Fruit fly (Drosophila melanogaster): ENCODE results near the gene Recs1.
A peak's percentile ranks its signal among the peaks of the same experiment; 100 is the strongest.

The Recs1 gene

dm6 chr3R:14112066-14112465 is 41.6 kb downstream of the Recs1 start, which contains the start of gene CG14357:
TSS of gene CG14357 (minus strand) at chr3R:14112166.
- no peak for TF ChIP-seq CG4854 (GFP tag; optimal IDR thresholded peaks at IDR 0.05)
- TF ChIP-seq stwl (tag; optimal IDR thresholded peaks at IDR 0.05) = peak; percentile 17

- no peak for TF ChIP-seq dm (GFP tag; optimal IDR thresholded peaks at IDR 0.05)
- TF ChIP-seq pan (optimal IDR thresholded peaks at IDR 0.05) = no peak
- TF ChIP-seq pan (GFP tag; optimal IDR thresholded peaks at IDR 0.05 in 1 of 2, IDR thresholded peaks at IDR 0.05 in 1 of 2) = no peak
- TF ChIP-seq CG9609 (GFP tag; optimal IDR thresholded peaks at IDR 0.05) = no peak
- TF ChIP-seq H15 (GFP tag; IDR thresholded peaks at IDR 0.05) = no peak
- TF ChIP-seq CG33213 (GFP tag; optimal IDR thresholded peaks at IDR 0.05) = no peak
- TF ChIP-seq Camta (GFP tag; optimal IDR thresholded peaks at IDR 0.05) = no peak
- TF ChIP-seq CG16779 (GFP tag; IDR thresholded peaks at IDR 0.05) = no peak
- TF ChIP-seq jing (GFP tag; optimal IDR thresholded peaks at IDR 0.05) = no peak
- no peak for TF ChIP-seq dysf (GFP tag; IDR thresholded peaks at IDR 0.05)
- no peak for TF ChIP-seq gem (tag; optimal IDR thresholded peaks at IDR 0.05)
- TF ChIP-seq Gug (GFP tag; IDR thresholded peaks at IDR 0.05) = no peak
- no peak for TF ChIP-seq esg (GFP tag; conservative IDR thresholded peaks at IDR 0.05)
- TF ChIP-seq sd (tag; optimal IDR thresholded peaks at IDR 0.05) = no peak
- no peak for TF ChIP-seq CG12659 (GFP tag; optimal IDR thresholded peaks at IDR 0.05)
These were observed 44.5 kb downstream of the Recs1 start, which contains the start of gene Or88a for dm6 chr3R:14109145-14109544. TSS of gene Or88a (plus strand) at chr3R:14109445.

dm6 chr3R:14108158-14108921 is 45.3 kb downstream of the Recs1 start, which contains the start of gene CG12402:
TSS of gene CG12402 (minus strand) at chr3R:14108321.
- TF ChIP-seq Adf1 (GFP tag; IDR thresholded peaks at IDR 0.05) = peak; percentile 27
- TF ChIP-seq Atf3 (GFP tag; optimal IDR thresholded peaks at IDR 0.05) = peak; percentile 19
- TF ChIP-seq ase (GFP tag; IDR thresholded peaks at IDR 0.05) = peak; percentile 85; the same call in 2 of the 3 replicates
- peak; percentile 69 for TF ChIP-seq Dek (tag; optimal IDR thresholded peaks at IDR 0.05)
- peak; percentile 70; the same call in 3 of the 4 replicates for TF ChIP-seq Gug (GFP tag; IDR thresholded peaks at IDR 0.05)
- peak; percentile 29; the same call in 1 of the 2 replicates for TF ChIP-seq CG4404 (GFP tag; IDR thresholded peaks at IDR 0.05)
- peak; percentile 47 for TF ChIP-seq Lhr (GFP tag; optimal IDR thresholded peaks at IDR 0.05)
- TF ChIP-seq Sry-δ (GFP tag; optimal IDR thresholded peaks at IDR 0.05) = peak; percentile 3
- peak; percentile 88 for TF ChIP-seq Elba2 (GFP tag; optimal IDR thresholded peaks at IDR 0.05)
- TF ChIP-seq mld (GFP tag; IDR thresholded peaks at IDR 0.05; ENCODE audit: partially characterized antibody) = no peak
- TF ChIP-seq Kr (GFP tag; optimal IDR thresholded peaks at IDR 0.05) = peak; percentile 60
- no peak for TF ChIP-seq Dip2 (GFP tag; IDR thresholded peaks at IDR 0.05)
- TF ChIP-seq CG10979 (tag; optimal IDR thresholded peaks at IDR 0.05) = peak; percentile 83
- TF ChIP-seq CG14965 (GFP tag; optimal IDR thresholded peaks at IDR 0.05; ENCODE audit: borderline replicate concordance) = no peak
- TF ChIP-seq CG10654 (GFP tag; optimal IDR thresholded peaks at IDR 0.05) = peak; percentile 85
- TF ChIP-seq CG8281 (tag; optimal IDR thresholded peaks at IDR 0.05) = peak; percentile 67
- TF ChIP-seq TFAM (GFP tag; optimal IDR thresholded peaks at IDR 0.05) = peak; percentile 60
- TF ChIP-seq CG9609 (GFP tag; optimal IDR thresholded peaks at IDR 0.05) = no peak
- TF ChIP-seq z (GFP tag; IDR thresholded peaks at IDR 0.05) = peak; percentile 62; the same call in 2 of the 3 replicates
- TF ChIP-seq CG17361 (GFP tag; IDR thresholded peaks at IDR 0.05) = peak; percentile 89
- peak; percentile 87 for TF ChIP-seq CG5953 (GFP tag; IDR thresholded peaks at IDR 0.05)
- peak; percentile 83 for TF ChIP-seq Meics (GFP tag; optimal IDR thresholded peaks at IDR 0.05)
- peak; percentile 86 for TF ChIP-seq sqz (GFP tag; optimal IDR thresholded peaks at IDR 0.05)
- peak; percentile 94 to 96 for TF ChIP-seq Trl (optimal IDR thresholded peaks at IDR 0.05)
- peak; percentile 87 for TF ChIP-seq Trl (GFP tag; optimal IDR thresholded peaks at IDR 0.05)
- TF ChIP-seq Abd-B (GFP tag; optimal IDR thresholded peaks at IDR 0.05) = peak; percentile 71
- peak; percentile 9 for TF ChIP-seq Bteb2 (GFP tag; optimal IDR thresholded peaks at IDR 0.05)
- TF ChIP-seq HmgZ (tag; optimal IDR thresholded peaks at IDR 0.05) = peak; percentile 73
- peak; percentile 81 for TF ChIP-seq kah (GFP tag; optimal IDR thresholded peaks at IDR 0.05)
- peak; percentile 56 for TF ChIP-seq jing (GFP tag; optimal IDR thresholded peaks at IDR 0.05)
- TF ChIP-seq Jarid2 (GFP tag; optimal IDR thresholded peaks at IDR 0.05) = peak; percentile 11
- peak; percentile 49 for TF ChIP-seq ash1 (GFP tag; optimal IDR thresholded peaks at IDR 0.05)
- peak; percentile 34 for TF ChIP-seq bab2 (GFP tag; optimal IDR thresholded peaks at IDR 0.05)

Measured in whole organism, embryonic.